Worm (Caenorhabditis elegans): ENCODE data around the gene ztf-18.

- TF ChIP-seq flt-1 (GFP tag; IDR thresholded peaks at IDR 0.05) (no peak), ceh-13 (GFP tag; optimal IDR thresholded peaks at IDR 0.05) (no peak), tbx-37 (GFP tag; conservative IDR thresholded peaks at IDR 0.05) (no peak), pes-1 (GFP tag; IDR thresholded peaks at IDR 0.05) (no peak), ama-1 (optimal IDR thresholded peaks at IDR 0.05) (no peak), hmg-4 (GFP tag; optimal IDR thresholded peaks at IDR 0.05) (no peak), F13C5.2 (tag; optimal IDR thresholded peaks at IDR 0.05) (no peak)
Measured at ce11 chrIII:856260-856659, 39.3 kb downstream of the ztf-18 start, which contains the start of gene K02F3.12.

Data from whole organism, early embryonic.